Worm (Caenorhabditis elegans): Measurements from ENCODE around the gene mdt-10.

- TF ChIP-seq cnd-1 (tag; optimal IDR thresholded peaks at IDR 0.05) = no peak
- no peak for TF ChIP-seq nhr-28 (tag; optimal IDR thresholded peaks at IDR 0.05)
- TF ChIP-seq M03D4.4 (tag; optimal IDR thresholded peaks at IDR 0.05) = no peak
- no peak for TF ChIP-seq mep-1 (tag; optimal IDR thresholded peaks at IDR 0.05)
- no peak for TF ChIP-seq blmp-1 (tag; optimal IDR thresholded peaks at IDR 0.05)
- TF ChIP-seq mab-5 (tag; optimal IDR thresholded peaks at IDR 0.05) = no peak
- TF ChIP-seq nhr-12 (tag; optimal IDR thresholded peaks at IDR 0.05) = no peak
- TF ChIP-seq snpc-4 (tag; optimal IDR thresholded peaks at IDR 0.05) = no peak
- no peak for TF ChIP-seq lsy-2 (tag; optimal IDR thresholded peaks at IDR 0.05)
- no peak for TF ChIP-seq ceh-83 (GFP tag; optimal IDR thresholded peaks at IDR 0.05)
- TF ChIP-seq nhr-237 (tag; optimal IDR thresholded peaks at IDR 0.05) = no peak
These were observed 29.7 kb downstream of the mdt-10 start, which contains the start of gene srw-62 for ce11 chrII:7825107-7825506.

Measured in whole organism, mixed stage, embryonic.